Worm (Caenorhabditis elegans) whole organism, midembryonic: ENCODE results near the gene T07C12.10.
"Not testable (repeated sequence)": the region's sequence is repeated elsewhere in the genome, so short reads cannot be mapped to it uniquely, and the experiment has no call there.

Experiments
- T22C8.4 ChIP-seq: fragments of 200-800 bp; sonication (Bioruptor generic); IDR thresholded peaks from 2 replicates; pipeline ENCODE4 v1.3.6; 2022; ENCODE audit warnings: missing genetic modification characterization, missing compliant biosample characterization
- cog-1 ChIP-seq: sonication (generic microtip); optimal IDR thresholded peaks from 2 replicates; lab custom pipeline; 2016; ENCODE audit warnings: missing genetic modification characterization, missing compliant biosample characterization
- flt-1 ChIP-seq: fragments of 200-800 bp; sonication (Bioruptor generic); IDR thresholded peaks from 2 replicates; pipeline ENCODE4 v1.3.6; 2022; ENCODE audit warnings: missing genetic modification characterization, missing compliant biosample characterization
- klf-2 ChIP-seq: fragments of 200-800 bp; sonication (Bioruptor generic); conservative IDR thresholded peaks from 2 replicates; pipeline ENCODE4 v1.3.6; 2022; ENCODE audit warnings: missing genetic modification reagents, missing genetic modification characterization, missing compliant biosample characterization
- med-1 ChIP-seq: sonication (generic microtip); optimal IDR thresholded peaks from 2 replicates; lab custom pipeline; 2017; ENCODE audit warnings: missing genetic modification characterization, mild to moderate bottlenecking, missing compliant biosample characterization, antibody characterized with exemption, missing genetic modification reagents; ENCODE audit not compliant: insufficient read depth
- ref-1 ChIP-seq: fragments of 200-800 bp; sonication (Bioruptor generic); conservative IDR thresholded peaks from 2 replicates; pipeline ENCODE4 v1.3.6; 2022; ENCODE audit warnings: missing genetic modification reagents, missing genetic modification characterization, missing compliant biosample characterization
- tab-1 ChIP-seq: fragments of 200-800 bp; sonication (Bioruptor generic); IDR thresholded peaks from 2 replicates; pipeline ENCODE4 v1.3.6; 2022; ENCODE audit warnings: missing genetic modification characterization, missing compliant biosample characterization
- ztf-23 ChIP-seq: fragments of 200-800 bp; sonication (Bioruptor generic); IDR thresholded peaks from 2 replicates; pipeline ENCODE4 v1.3.6; 2022; ENCODE audit warnings: missing genetic modification reagents, missing genetic modification characterization, missing compliant biosample characterization
- ztf-29 ChIP-seq: fragments of 200-800 bp; sonication (Bioruptor generic); IDR thresholded peaks from 2 replicates; pipeline ENCODE4 v1.3.6; 2022; ENCODE audit warnings: missing genetic modification reagents, missing genetic modification characterization, missing compliant biosample characterization

DNA sequence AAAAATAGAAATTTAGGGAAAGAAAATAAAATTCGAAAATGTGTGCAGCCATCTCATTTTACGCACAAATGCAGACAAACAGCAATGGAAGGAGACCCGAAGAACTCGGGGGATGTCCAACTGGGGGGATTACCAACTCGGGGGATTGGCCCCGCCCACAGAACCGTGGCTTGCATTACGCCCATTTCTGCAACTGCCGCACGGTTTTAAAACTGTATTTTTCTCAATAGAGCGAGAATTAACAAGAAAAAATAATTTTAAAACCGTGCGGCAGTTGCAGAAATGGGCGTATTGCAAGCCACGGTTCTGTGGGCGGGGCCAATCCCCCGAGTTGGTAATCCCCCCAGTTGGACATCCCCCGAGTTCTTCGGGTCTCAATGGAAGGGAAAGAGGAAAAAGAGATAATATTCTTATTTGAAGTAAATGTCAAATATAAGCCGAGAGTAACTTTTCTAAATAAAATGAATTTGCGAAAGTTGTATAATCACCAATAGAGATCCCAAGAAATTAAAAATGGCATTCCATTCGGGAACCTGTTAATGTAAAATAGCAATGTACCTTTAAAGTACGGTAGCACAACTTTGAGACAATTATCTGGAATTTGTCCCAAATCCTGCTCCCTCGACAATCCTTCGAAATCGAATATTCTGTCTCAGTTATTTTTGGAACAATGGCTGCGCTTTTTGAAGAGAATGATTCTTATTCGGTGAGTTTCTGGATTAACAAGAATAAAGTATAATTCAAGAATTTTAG lies 20.6 kb upstream of the T07C12.10 start, which contains the start of the genes ruvb-1 and tofu-1:
- not testable (repeated sequence) for TF ChIP-seq cog-1 (tag; lab: Kevin White, UChicago); ztf-29 (GFP tag; lab: Robert Waterston, UW); med-1 (GFP tag; lab: Kevin White, UChicago); tab-1 (GFP tag; lab: Robert Waterston, UW); T22C8.4 (GFP tag; lab: Robert Waterston, UW)
- TF ChIP-seq ref-1 (peak; percentile 55; the same call in 1 of the 2 replicates), klf-2 (GFP tag; lab: Robert Waterston, UW) (0 out of 2 replicates have a peak, but pooled peaks have one; percentile 23), flt-1 (GFP tag; lab: Robert Waterston, UW) (peak; percentile 76), ztf-23 (GFP tag; lab: Robert Waterston, UW) (peak; percentile 68; the same call in 1 of the 2 replicates)
